Fruit fly (Drosophila melanogaster) whole organism, pupa: ENCODE results near the gene CG14223.

Experiments
- CG15710 ChIP-seq: fragments of 200-800 bp; sonication (Bioruptor generic); optimal IDR thresholded peaks from 2 replicates; lab custom pipeline; 2018; ENCODE audit warnings: missing biosample characterization, mild to moderate bottlenecking, missing genetic modification characterization, moderate library complexity
- CG32121 ChIP-seq: fragments of 200-800 bp; sonication (Bioruptor generic); IDR thresholded peaks from 2 replicates; pipeline ENCODE4 v1.3.6; 2022; ENCODE audit warnings: missing biosample characterization, missing genetic modification characterization
- CG8301 ChIP-seq: fragments of 200-800 bp; sonication (Bioruptor generic); optimal IDR thresholded peaks from 2 replicates; lab custom pipeline; 2018; ENCODE audit warnings: missing biosample characterization, mild to moderate bottlenecking, missing genetic modification characterization
- CG9948 ChIP-seq: fragments of 200-800 bp; sonication (Bioruptor generic); optimal IDR thresholded peaks from 2 replicates; lab custom pipeline; 2018; ENCODE audit warnings: missing biosample characterization, mild to moderate bottlenecking, missing genetic modification characterization, moderate library complexity
- D1 ChIP-seq: fragments of 200-800 bp; sonication (Bioruptor generic); optimal IDR thresholded peaks from 2 replicates; lab custom pipeline; 2018; ENCODE audit warnings: missing biosample characterization, mild to moderate bottlenecking, missing genetic modification characterization, moderate library complexity
- EcR ChIP-seq: fragments of 200-800 bp; sonication (Bioruptor generic); optimal IDR thresholded peaks from 3 replicates; lab custom pipeline; 2019; ENCODE audit warnings: missing biosample characterization, missing genetic modification characterization, mild to moderate bottlenecking, moderate library complexity, missing genetic modification reagents
- Ets98B ChIP-seq: fragments of 200-800 bp; sonication (Bioruptor generic); IDR thresholded peaks from 2 replicates; pipeline ENCODE4 v1.3.6; 2022; ENCODE audit warnings: missing biosample characterization, missing genetic modification characterization
- Pif1B ChIP-seq: fragments of 200-800 bp; sonication (Bioruptor generic); optimal IDR thresholded peaks from 3 replicates; lab custom pipeline; 2016; ENCODE audit warnings: missing biosample characterization, missing genetic modification characterization

dm6 chrX:19613473-19613872 is 50.3 kb downstream of the CG14223 start:
- TF ChIP-seq EcR (GFP tag; lab: Kevin White, UChicago) (no peak), Ets98B (GFP tag; lab: Robert Waterston, UW) (peak; percentile 10; the same call in 1 of the 2 replicates), CG15710 (tag; lab: Kevin White, UChicago) (no peak), D1 (tag; lab: Kevin White, UChicago) (no peak), CG8301 (tag; lab: Kevin White, UChicago) (no peak), CG32121 (GFP tag; lab: Robert Waterston, UW) (no peak), CG9948 (no peak), Pif1B (GFP tag; lab: Kevin White, UChicago) (no peak)
